Worm (Caenorhabditis elegans) whole organism, L1 larva: ENCODE measurements around the gene atgl-1.

Source experiments
- C34B4.2 ChIP-seq: sonication (generic microtip); optimal IDR thresholded peaks from 2 replicates; lab custom pipeline; 2017; ENCODE audit warnings: mild to moderate bottlenecking, missing genetic modification characterization, missing compliant biosample characterization
- Y116A8C.19 ChIP-seq: sonication (generic microtip); optimal IDR thresholded peaks from 2 replicates; lab custom pipeline; 2016; ENCODE audit warnings: missing compliant biosample characterization, missing genetic modification characterization, borderline replicate concordance
- aha-1 ChIP-seq: fragments of 150-350 bp; optimal IDR thresholded peaks from 2 replicates; lab custom pipeline; 2014; ENCODE audit warnings: missing biosample characterization, missing genetic modification characterization
- alr-1 ChIP-seq: fragments of 200-800 bp; sonication (Bioruptor generic); optimal IDR thresholded peaks from 2 replicates; lab custom pipeline; 2018; ENCODE audit warnings: borderline replicate concordance, mild to moderate bottlenecking, missing genetic modification characterization, missing compliant biosample characterization
- blmp-1 ChIP-seq: fragments of 150-350 bp; optimal IDR thresholded peaks from 2 replicates; lab custom pipeline; 2014; ENCODE audit warnings: missing biosample characterization, missing genetic modification characterization
- ceh-8 ChIP-seq: fragments of 200-800 bp; sonication (Bioruptor generic); optimal IDR thresholded peaks from 2 replicates; lab custom pipeline; 2018; ENCODE audit warnings: mild to moderate bottlenecking, missing genetic modification characterization, moderate library complexity, missing compliant biosample characterization
- ceh-90 ChIP-seq: sonication (generic microtip); optimal IDR thresholded peaks from 2 replicates; lab custom pipeline; 2016; ENCODE audit warnings: missing genetic modification characterization, missing compliant biosample characterization
- efl-1 ChIP-seq, 4 experiments: fragments of 150-350 bp; optimal IDR thresholded peaks in 3 of 4; peaks in 1 of 4; 1 replicate in 1 of 4; 2 replicates in 3 of 4; lab custom pipeline; 2014; ENCODE audit warnings: missing biosample characterization in 2 of 4, missing genetic modification characterization in 2 of 4, missing genetic modification reagents in 2 of 4
- elt-2 ChIP-seq: sonication (generic microtip); optimal IDR thresholded peaks from 2 replicates; lab custom pipeline; 2016; ENCODE audit warnings: missing genetic modification characterization, mild to moderate bottlenecking, inconsistent platforms, missing compliant biosample characterization, missing genetic modification reagents
- elt-3 ChIP-seq, 6 experiments: fragments of 150-350 bp in 1 of 6; sonication (generic microtip); optimal IDR thresholded peaks; 2 replicates each; lab custom pipeline; 2017 to 2018; ENCODE audit warnings: missing biosample characterization in 6 of 6, missing genetic modification characterization in 6 of 6, inconsistent platforms in 1 of 6
- fkh-10 ChIP-seq: sonication (generic microtip); optimal IDR thresholded peaks from 2 replicates; lab custom pipeline; 2017; ENCODE audit warnings: missing biosample characterization, missing genetic modification reagents, missing genetic modification characterization
- fkh-8 ChIP-seq: sonication (generic microtip); optimal IDR thresholded peaks from 2 replicates; lab custom pipeline; 2016; ENCODE audit warnings: mild to moderate bottlenecking, missing genetic modification characterization, missing compliant biosample characterization
- fos-1 ChIP-seq: fragments of 150-350 bp; optimal IDR thresholded peaks from 2 replicates; lab custom pipeline; 2014; ENCODE audit warnings: missing biosample characterization, missing genetic modification characterization
- hlh-4 ChIP-seq: sonication (generic microtip); optimal IDR thresholded peaks from 2 replicates; lab custom pipeline; 2016; ENCODE audit warnings: mild to moderate bottlenecking, missing genetic modification characterization, missing compliant biosample characterization
- hpl-2 ChIP-seq: fragments of 150-350 bp; optimal IDR thresholded peaks from 2 replicates; lab custom pipeline; 2014; ENCODE audit warnings: missing biosample characterization, missing genetic modification reagents, missing genetic modification characterization
- jun-1 ChIP-seq: fragments of 150-350 bp; optimal IDR thresholded peaks from 2 replicates; lab custom pipeline; 2014; ENCODE audit warnings: missing biosample characterization, missing genetic modification reagents, missing genetic modification characterization
- lin-14 ChIP-seq: fragments of 200-800 bp; sonication (Bioruptor generic); optimal IDR thresholded peaks from 2 replicates; lab custom pipeline; 2018; ENCODE audit warnings: mild to moderate bottlenecking, missing genetic modification characterization, moderate library complexity, missing compliant biosample characterization
- lin-35 ChIP-seq, 2 experiments: fragments of 150-350 bp; optimal IDR thresholded peaks; 2 replicates each; lab custom pipeline; 2014; ENCODE audit warnings: missing biosample characterization in 2 of 2, missing genetic modification characterization in 2 of 2, missing genetic modification reagents in 2 of 2
- lin-39 ChIP-seq: fragments of 150-350 bp; optimal IDR thresholded peaks from 2 replicates; lab custom pipeline; 2014; ENCODE audit warnings: missing biosample characterization, missing genetic modification reagents, missing genetic modification characterization
- lir-3 ChIP-seq: sonication (generic microtip); optimal IDR thresholded peaks from 2 replicates; lab custom pipeline; 2016; ENCODE audit warnings: mild to moderate bottlenecking, missing genetic modification characterization, moderate library complexity, missing compliant biosample characterization; ENCODE audit not compliant: poor library complexity
- mab-9 ChIP-seq: fragments of 200-800 bp; sonication (Bioruptor generic); IDR thresholded peaks from 2 replicates; pipeline ENCODE4 v1.3.6; 2022; ENCODE audit warnings: missing genetic modification reagents, missing genetic modification characterization, missing compliant biosample characterization
- mdl-1 ChIP-seq, 2 experiments: fragments of 150-350 bp; optimal IDR thresholded peaks; 2 replicates each; lab custom pipeline; 2014 to 2017; ENCODE audit warnings: missing biosample characterization in 2 of 2, missing genetic modification characterization in 2 of 2, inconsistent platforms in 1 of 2
- mef-2 ChIP-seq: fragments of 150-350 bp; optimal IDR thresholded peaks from 2 replicates; lab custom pipeline; 2014; ENCODE audit warnings: missing biosample characterization, missing genetic modification characterization
- nhr-19 ChIP-seq: fragments of 200-800 bp; sonication (Bioruptor generic); conservative IDR thresholded peaks from 2 replicates; pipeline ENCODE4 v1.3.6; 2022; ENCODE audit warnings: missing genetic modification characterization, missing compliant biosample characterization
- nhr-20 ChIP-seq: sonication (generic microtip); optimal IDR thresholded peaks from 2 replicates; lab custom pipeline; 2016; ENCODE audit warnings: mild to moderate bottlenecking, missing genetic modification characterization, missing compliant biosample characterization
- nhr-47 ChIP-seq: sonication (generic microtip); optimal IDR thresholded peaks from 2 replicates; lab custom pipeline; 2016; ENCODE audit warnings: mild to moderate bottlenecking, missing genetic modification characterization, moderate library complexity, missing compliant biosample characterization
- nhr-71 ChIP-seq: sonication (generic microtip); optimal IDR thresholded peaks from 2 replicates; lab custom pipeline; 2016; ENCODE audit warnings: mild to moderate bottlenecking, missing genetic modification characterization, moderate library complexity, missing compliant biosample characterization
- nhr-76 ChIP-seq: sonication (generic microtip); optimal IDR thresholded peaks from 2 replicates; lab custom pipeline; 2017; ENCODE audit warnings: missing biosample characterization, missing genetic modification characterization
- nhr-84 ChIP-seq: sonication (generic microtip); optimal IDR thresholded peaks from 2 replicates; lab custom pipeline; 2017; ENCODE audit warnings: missing biosample characterization, missing genetic modification characterization
- nhr-85 ChIP-seq: sonication (generic microtip); peaks from one replicate; lab custom pipeline; 2016; ENCODE audit warnings: missing genetic modification characterization, inconsistent platforms, missing compliant biosample characterization
- nhr-90 ChIP-seq: sonication (generic microtip); optimal IDR thresholded peaks from 2 replicates; lab custom pipeline; 2016; ENCODE audit warnings: mild to moderate bottlenecking, missing genetic modification characterization, missing compliant biosample characterization; ENCODE audit not compliant: poor library complexity
- skn-1 ChIP-seq: fragments of 150-350 bp; optimal IDR thresholded peaks from 2 replicates; lab custom pipeline; 2014; ENCODE audit warnings: missing biosample characterization, missing genetic modification characterization
- snu-23 ChIP-seq: sonication (generic microtip); optimal IDR thresholded peaks from 2 replicates; lab custom pipeline; 2016; ENCODE audit warnings: missing genetic modification characterization, missing compliant biosample characterization
- sox-4 ChIP-seq: sonication (generic microtip); optimal IDR thresholded peaks from 2 replicates; lab custom pipeline; 2016; ENCODE audit warnings: missing genetic modification characterization, missing compliant biosample characterization
- sptf-1 ChIP-seq: fragments of 150-350 bp; optimal IDR thresholded peaks from 2 replicates; lab custom pipeline; 2014; ENCODE audit warnings: missing biosample characterization, missing genetic modification characterization
- sup-37 ChIP-seq: fragments of 200-800 bp; sonication (Bioruptor generic); optimal IDR thresholded peaks from 2 replicates; lab custom pipeline; 2018; ENCODE audit warnings: mild to moderate bottlenecking, missing genetic modification characterization, missing compliant biosample characterization
- swsn-7 ChIP-seq: sonication (generic microtip); optimal IDR thresholded peaks from 2 replicates; lab custom pipeline; 2016; ENCODE audit warnings: missing genetic modification characterization, missing compliant biosample characterization
- tlp-1 ChIP-seq: fragments of 150-350 bp; optimal IDR thresholded peaks from 2 replicates; lab custom pipeline; 2014; ENCODE audit warnings: missing biosample characterization, missing genetic modification characterization
- unc-30 ChIP-seq: sonication (generic microtip); optimal IDR thresholded peaks from 2 replicates; lab custom pipeline; 2017; ENCODE audit warnings: missing biosample characterization, missing genetic modification characterization
- xbp-1 ChIP-seq: sonication (generic microtip); optimal IDR thresholded peaks from 2 replicates; lab custom pipeline; 2016; ENCODE audit warnings: missing genetic modification characterization, missing compliant biosample characterization
- zag-1 ChIP-seq: fragments of 150-350 bp; optimal IDR thresholded peaks from 2 replicates; lab custom pipeline; 2014; ENCODE audit warnings: missing biosample characterization, missing genetic modification characterization

atgl-1 gene

DNA sequence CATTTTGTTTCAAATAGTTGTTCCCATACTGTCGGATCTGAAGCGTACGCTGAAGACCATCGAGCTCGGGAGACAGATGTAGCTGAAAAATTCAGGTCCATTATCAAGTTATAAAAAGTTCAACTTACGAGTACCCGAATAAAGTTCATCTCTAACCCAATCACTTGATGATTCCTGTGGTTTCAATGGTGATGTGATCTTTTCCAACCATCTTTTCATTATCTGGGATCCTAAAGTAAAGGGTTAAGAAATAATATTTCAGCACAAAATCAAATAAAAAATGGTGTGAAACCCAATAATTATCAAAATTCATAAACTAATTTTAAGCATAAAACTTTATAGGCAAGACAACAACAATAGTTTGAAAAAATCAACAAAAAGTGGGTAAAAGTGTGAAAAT lies 7.9 kb upstream of the atgl-1 start, which contains the start of gene C05D11.8:
C05D11.8 (minus strand) TSS at position 101 of the 400 bp plus-strand sequence.
- no peak for TF ChIP-seq tlp-1 (tag; lab: Kevin White, UChicago)
- no peak for TF ChIP-seq alr-1
- no peak for TF ChIP-seq fkh-8 (tag; lab: Kevin White, UChicago)
- no peak for TF ChIP-seq skn-1
- no peak for TF ChIP-seq hpl-2 (GFP tag; lab: Kevin White, UChicago)
- no peak for TF ChIP-seq nhr-85 (tag; lab: Kevin White, UChicago)
- no peak for TF ChIP-seq lin-14 (GFP tag; lab: Kevin White, UChicago)
- no peak for TF ChIP-seq lin-39
- no peak for TF ChIP-seq zag-1 (tag; lab: Kevin White, UChicago)
- no peak for TF ChIP-seq mef-2 (tag; lab: Kevin White, UChicago)
- no peak for TF ChIP-seq sox-4 (tag; lab: Kevin White, UChicago)
- TF ChIP-seq swsn-7 (tag; lab: Kevin White, UChicago), result no peak
- no peak for TF ChIP-seq aha-1 (tag; lab: Kevin White, UChicago)
- no peak for TF ChIP-seq elt-3 (tag; optimal IDR thresholded peaks at IDR 0.05; lab: Kevin White, UChicago)
- TF ChIP-seq efl-1 (optimal IDR thresholded peaks at IDR 0.05; lab: Kevin White, UChicago), result no peak
- no peak for TF ChIP-seq efl-1 (GFP tag; optimal IDR thresholded peaks at IDR 0.05 in 1 of 2; lab: Kevin White, UChicago)
- TF ChIP-seq, all 84 proteins: peak for 0

DNA sequence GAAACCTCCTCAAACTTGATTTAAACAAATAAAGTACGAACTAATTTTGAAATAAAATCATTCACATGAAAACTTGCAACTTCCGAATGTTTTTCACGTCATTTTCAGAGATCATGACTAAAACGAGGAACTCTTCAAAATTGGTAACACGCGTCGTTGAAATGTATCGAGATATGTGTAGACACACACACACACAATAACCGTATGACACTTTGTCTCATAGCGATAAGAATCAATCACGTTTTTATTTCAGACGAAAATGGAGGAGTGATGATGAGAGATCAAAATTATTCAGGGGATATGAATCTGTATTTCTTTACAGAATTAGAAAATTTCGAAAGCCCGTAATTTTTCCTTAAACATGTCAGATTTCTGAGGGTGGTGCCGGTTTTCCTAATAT lies 3.5 kb upstream of the atgl-1 start:
- TF ChIP-seq nhr-19 (GFP tag; lab: Robert Waterston, UW), result 0 out of 2 replicates have a peak, but pooled peaks have one; percentile 4
- peak; percentile 46 for TF ChIP-seq elt-2 (tag; lab: Kevin White, UChicago)
- peak in 1 of 2 experiments; percentile 50 for TF ChIP-seq lin-35 (GFP tag; optimal IDR thresholded peaks at IDR 0.05; lab: Kevin White, UChicago)
- peak; percentile 78 for TF ChIP-seq nhr-85 (tag; lab: Kevin White, UChicago)
- no peak for TF ChIP-seq hlh-4 (tag; lab: Kevin White, UChicago)
- no peak for TF ChIP-seq mab-9 (GFP tag; lab: Robert Waterston, UW)
- peak; percentile 30 for TF ChIP-seq nhr-71 (tag; lab: Kevin White, UChicago)
- peak; percentile 28 for TF ChIP-seq snu-23 (GFP tag; lab: Kevin White, UChicago)
- TF ChIP-seq ceh-8 (GFP tag; lab: Kevin White, UChicago), result no peak
- TF ChIP-seq nhr-20 (tag; lab: Kevin White, UChicago), result peak; percentile 45
- TF ChIP-seq lin-14 (GFP tag; lab: Kevin White, UChicago), result peak; percentile 45

DNA sequence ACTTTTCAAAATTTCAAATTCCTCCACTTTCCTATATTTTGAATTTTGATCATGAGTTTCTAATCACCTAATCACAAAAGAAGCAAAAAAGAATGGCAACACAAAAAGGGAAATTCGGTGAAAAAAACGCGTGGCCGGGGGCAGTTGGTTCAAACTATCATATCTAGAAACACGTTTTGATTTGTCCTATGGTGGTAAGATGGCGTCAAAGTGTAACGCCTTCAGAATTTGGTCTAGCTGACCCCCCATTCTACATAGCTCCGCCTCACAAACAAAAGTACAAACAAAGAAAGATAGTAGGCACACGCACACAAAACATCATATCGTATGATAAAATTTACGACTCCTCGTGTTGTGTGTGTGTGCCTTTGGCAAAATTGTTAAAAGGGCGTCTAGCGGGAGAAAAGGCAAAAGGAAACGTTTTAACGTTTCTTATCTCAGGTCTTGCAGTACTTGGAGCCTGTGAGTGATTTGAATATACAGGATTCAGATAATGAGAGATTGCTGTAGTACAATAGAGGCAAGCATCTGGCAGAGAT lies 2.8 kb upstream of the atgl-1 start:
- TF ChIP-seq nhr-19 (GFP tag; lab: Robert Waterston, UW) (peak; percentile 34), mef-2 (tag; lab: Kevin White, UChicago) (no peak), xbp-1 (tag; lab: Kevin White, UChicago) (no peak), nhr-20 (tag; lab: Kevin White, UChicago) (peak; percentile 16), nhr-71 (tag; lab: Kevin White, UChicago) (peak; percentile 28), elt-2 (tag; lab: Kevin White, UChicago) (peak; percentile 72), lin-14 (GFP tag; lab: Kevin White, UChicago) (peak; percentile 41), fkh-8 (tag; lab: Kevin White, UChicago) (no peak), blmp-1 (tag; lab: Kevin White, UChicago) (peak; percentile 36), nhr-84 (no peak), jun-1 (tag; lab: Kevin White, UChicago) (peak; percentile 14), mdl-1 (tag; optimal IDR thresholded peaks at IDR 0.05; lab: Kevin White, UChicago) (peak in 1 of 2 experiments; percentile 31), lin-35 (GFP tag; optimal IDR thresholded peaks at IDR 0.05; lab: Kevin White, UChicago) (peak in 1 of 2 experiments; percentile 57), nhr-90 (tag; lab: Kevin White, UChicago) (peak; percentile 35), nhr-85 (tag; lab: Kevin White, UChicago) (peak; percentile 45)

DNA sequence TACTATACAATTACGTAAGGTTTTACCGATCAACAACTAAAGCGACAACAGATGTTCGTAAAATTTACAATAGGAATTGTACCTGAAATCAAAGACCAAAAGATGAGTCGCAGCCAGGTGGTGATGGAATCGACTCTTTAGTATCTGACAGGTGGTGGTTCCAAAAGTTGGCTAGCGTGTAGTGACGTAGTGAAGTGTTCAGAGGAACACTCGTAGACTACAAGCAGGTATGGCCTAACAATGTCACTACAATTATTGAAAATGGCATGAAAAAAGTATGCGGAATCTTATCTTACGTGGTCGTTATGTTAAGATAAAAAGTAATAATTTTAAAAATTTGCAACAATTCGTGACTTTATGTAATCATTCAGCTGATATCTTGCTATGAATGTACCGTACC lies 2.2 kb upstream of the atgl-1 start:
- TF ChIP-seq unc-30 (no peak), nhr-85 (tag; lab: Kevin White, UChicago) (peak; percentile 74)

DNA sequence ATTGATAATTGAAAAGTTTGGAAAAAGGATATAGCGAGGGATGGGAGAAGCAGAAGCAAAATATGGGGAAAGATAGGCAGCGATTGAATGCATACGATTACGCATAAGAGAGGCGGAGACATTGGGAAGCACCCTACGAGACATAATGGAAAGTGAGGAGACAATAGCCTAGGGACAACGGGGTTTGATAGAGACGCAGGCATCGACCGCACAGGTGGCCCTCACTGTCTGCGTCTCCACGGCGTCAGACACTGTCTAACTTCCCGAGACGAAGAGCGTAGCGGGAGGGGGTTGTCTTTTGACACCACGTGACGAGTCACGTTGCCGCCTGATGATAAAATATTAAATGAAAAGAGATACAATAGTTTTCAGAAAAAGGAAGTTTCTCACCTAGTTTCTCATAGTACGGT lies 1.7 kb upstream of the atgl-1 start:
- TF ChIP-seq fkh-10 (GFP tag; lab: Kevin White, UChicago), result peak; percentile 54
- peak; percentile 60 for TF ChIP-seq fos-1
- no peak for TF ChIP-seq unc-30
- peak; percentile 97 for TF ChIP-seq nhr-47 (tag; lab: Kevin White, UChicago)
- peak; percentile 76 to 81 for TF ChIP-seq lin-35 (GFP tag; optimal IDR thresholded peaks at IDR 0.05; lab: Kevin White, UChicago)
- no peak for TF ChIP-seq tlp-1 (tag; lab: Kevin White, UChicago)
- peak; percentile 77 for TF ChIP-seq sup-37 (GFP tag; lab: Kevin White, UChicago)
- peak; percentile 53 for TF ChIP-seq C34B4.2 (tag; lab: Kevin White, UChicago)
- TF ChIP-seq sptf-1, result no peak
- TF ChIP-seq nhr-76 (tag; lab: Kevin White, UChicago), result no peak
- TF ChIP-seq lin-39, result peak; percentile 67
- TF ChIP-seq ceh-8 (GFP tag; lab: Kevin White, UChicago), result peak; percentile 52
- TF ChIP-seq lir-3 (tag; lab: Kevin White, UChicago), result peak; percentile 76
- no peak for TF ChIP-seq zag-1 (tag; lab: Kevin White, UChicago)
- peak; percentile 91 to 99 for TF ChIP-seq efl-1 (optimal IDR thresholded peaks at IDR 0.05; lab: Kevin White, UChicago)
- peak; percentile 65 to 98 for TF ChIP-seq efl-1 (GFP tag; optimal IDR thresholded peaks at IDR 0.05 in 1 of 2; lab: Kevin White, UChicago)
- TF ChIP-seq ceh-90, result no peak
- TF ChIP-seq Y116A8C.19, result no peak
